Fruit fly (Drosophila melanogaster): ENCODE measurements around the gene Task7.

The Task7 gene

DNA sequence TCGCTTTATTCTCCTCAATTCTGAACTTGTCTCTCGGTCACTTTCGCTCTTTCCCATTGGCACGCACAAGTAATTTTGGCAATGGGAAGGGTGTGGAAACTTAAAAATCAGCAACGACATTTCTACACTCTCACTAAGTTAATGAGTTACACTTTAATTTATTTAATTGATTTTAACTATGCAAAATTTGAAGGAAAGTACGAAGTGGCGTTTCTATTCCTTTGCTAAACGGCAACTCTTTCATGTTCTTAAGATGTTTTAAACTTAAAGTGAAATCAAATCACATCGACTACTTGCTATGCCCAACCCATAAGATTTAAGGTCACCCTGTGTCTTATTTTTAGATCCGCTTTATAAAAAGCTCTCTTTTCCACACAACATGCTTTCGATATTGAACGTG, 41.7 kb downstream of the Task7 start (continued):
- TF ChIP-seq CG8765 (GFP tag; IDR thresholded peaks at IDR 0.05) (no peak), pum (GFP tag; optimal IDR thresholded peaks at IDR 0.05) (peak; percentile 25), slbo (GFP tag; IDR thresholded peaks at IDR 0.05) (peak; percentile 67), Sry-δ (GFP tag; optimal IDR thresholded peaks at IDR 0.05) (no peak), CG13296 (GFP tag; optimal IDR thresholded peaks at IDR 0.05) (peak; percentile 72), CG33213 (GFP tag; optimal IDR thresholded peaks at IDR 0.05) (no peak), gcm (GFP tag; optimal IDR thresholded peaks at IDR 0.05) (no peak), CG12299 (tag; optimal IDR thresholded peaks at IDR 0.05) (no peak), danr (GFP tag; IDR thresholded peaks at IDR 0.05) (peak; percentile 31; the same call in 1 of the 2 replicates), CG13287 (GFP tag; IDR thresholded peaks at IDR 0.05; ENCODE audit: partially characterized antibody) (no peak), Aef1 (GFP tag; IDR thresholded peaks at IDR 0.05) (peak; percentile 59; the same call in 2 of the 3 replicates), HLHmδ (GFP tag; optimal IDR thresholded peaks at IDR 0.05) (no peak), CG2889 (GFP tag; IDR thresholded peaks at IDR 0.05) (no peak; the same call in 2 of the 3 replicates), CG11247 (GFP tag; IDR thresholded peaks at IDR 0.05) (0 out of 2 replicates have a peak, but pooled peaks have one; percentile 27), esg (GFP tag; conservative IDR thresholded peaks at IDR 0.05) (peak; percentile 62), az2 (GFP tag; optimal IDR thresholded peaks at IDR 0.05) (peak; percentile 28), Deaf1 (tag; optimal IDR thresholded peaks at IDR 0.05) (no peak), Gug (GFP tag; IDR thresholded peaks at IDR 0.05) (0 out of 4 replicates have a peak, but pooled peaks have one; percentile 3), odd (GFP tag; optimal IDR thresholded peaks at IDR 0.05) (peak; percentile 31), CG11695 (GFP tag; IDR thresholded peaks at IDR 0.05) (peak; percentile 58; the same call in 1 of the 3 replicates), CG17912 (GFP tag; optimal IDR thresholded peaks at IDR 0.05) (no peak), CG30020 (tag; optimal IDR thresholded peaks at IDR 0.05) (no peak), wek (GFP tag; optimal IDR thresholded peaks at IDR 0.05) (no peak), Ets97D (GFP tag; optimal IDR thresholded peaks at IDR 0.05) (no peak), CG7745 (tag; optimal IDR thresholded peaks at IDR 0.05) (no peak), jing (GFP tag; optimal IDR thresholded peaks at IDR 0.05) (no peak), h (optimal IDR thresholded peaks at IDR 0.05) (no peak), ac (GFP tag; optimal IDR thresholded peaks at IDR 0.05) (no peak), CG1603 (tag; optimal IDR thresholded peaks at IDR 0.05) (no peak), Mes4 (GFP tag; optimal IDR thresholded peaks at IDR 0.05) (no peak), CG6854 (GFP tag; optimal IDR thresholded peaks at IDR 0.05) (peak; percentile 22), CG31365 (tag; optimal IDR thresholded peaks at IDR 0.05) (peak; percentile 9), caup (GFP tag; optimal IDR thresholded peaks at IDR 0.05; ENCODE audit: severe bottlenecking) (peak; percentile 24), gro (GFP tag; optimal IDR thresholded peaks at IDR 0.05) (peak; percentile 51), emc (GFP tag; optimal IDR thresholded peaks at IDR 0.05) (no peak), ab (GFP tag; optimal IDR thresholded peaks at IDR 0.05) (no peak), cas (GFP tag; IDR thresholded peaks at IDR 0.05) (no peak), CG32772 (GFP tag; IDR thresholded peaks at IDR 0.05) (peak; percentile 44; the same call in 1 of the 2 replicates), CG17361 (GFP tag; IDR thresholded peaks at IDR 0.05) (peak; percentile 42; the same call in 1 of the 3 replicates), Adf1 (GFP tag; IDR thresholded peaks at IDR 0.05) (no peak), klu (GFP tag; IDR thresholded peaks at IDR 0.05) (no peak), Xbp1 (GFP tag; optimal IDR thresholded peaks at IDR 0.05) (peak; percentile 62), CG9932 (GFP tag; IDR thresholded peaks at IDR 0.05) (peak; percentile 69), CG4282 (GFP tag; optimal IDR thresholded peaks at IDR 0.05) (no peak), CG16815 (GFP tag; optimal IDR thresholded peaks at IDR 0.05) (no peak), chn (GFP tag; optimal IDR thresholded peaks at IDR 0.05) (peak; percentile 7), trem (tag; optimal IDR thresholded peaks at IDR 0.05) (no peak), zf30C (GFP tag; optimal IDR thresholded peaks at IDR 0.05) (no peak), CG17612 (GFP tag; IDR thresholded peaks at IDR 0.05) (no peak), bab2 (GFP tag; optimal IDR thresholded peaks at IDR 0.05) (peak; percentile 17), Tbp (GFP tag; optimal IDR thresholded peaks at IDR 0.05) (no peak), CG16863 (GFP tag; optimal IDR thresholded peaks at IDR 0.05) (no peak)

Data from whole organism, embryonic.